Worm (Caenorhabditis elegans) whole organism, late embryonic: ENCODE results near the gene D2096.5.

Source experiments
- ceh-19 ChIP-seq: fragments of 200-800 bp; sonication (Bioruptor generic); optimal IDR thresholded peaks from 2 replicates; lab custom pipeline; 2018; ENCODE audit warnings: mild to moderate bottlenecking, missing genetic modification characterization, missing compliant biosample characterization
- dve-1 ChIP-seq: sonication (generic microtip); optimal IDR thresholded peaks from 2 replicates; lab custom pipeline; 2017; ENCODE audit warnings: antibody characterized with exemption, mild to moderate bottlenecking, missing genetic modification characterization, missing compliant biosample characterization
- gmeb-2 ChIP-seq: sonication (generic microtip); optimal IDR thresholded peaks from 2 replicates; lab custom pipeline; 2016; ENCODE audit warnings: missing genetic modification characterization, inconsistent platforms, missing compliant biosample characterization
- hlh-13 ChIP-seq: fragments of 200-800 bp; sonication (Bioruptor generic); optimal IDR thresholded peaks from 2 replicates; lab custom pipeline; 2018; ENCODE audit warnings: mild to moderate bottlenecking, missing genetic modification characterization, missing compliant biosample characterization
- hlh-15 ChIP-seq: sonication (generic microtip); optimal IDR thresholded peaks from 2 replicates; lab custom pipeline; 2016; ENCODE audit warnings: missing genetic modification characterization, missing compliant biosample characterization
- pha-2 ChIP-seq: sonication (generic microtip); optimal IDR thresholded peaks from 2 replicates; lab custom pipeline; 2017; ENCODE audit warnings: mild to moderate bottlenecking, missing genetic modification characterization, missing compliant biosample characterization
- pha-4 ChIP-seq: fragments of 150-350 bp; optimal IDR thresholded peaks from 2 replicates; lab custom pipeline; 2018; ENCODE audit warnings: missing biosample characterization, missing genetic modification reagents, missing genetic modification characterization
- sdc-2 ChIP-seq: sonication (generic microtip); optimal IDR thresholded peaks from 2 replicates; lab custom pipeline; 2016; ENCODE audit warnings: missing genotype, missing genetic modification characterization, missing compliant biosample characterization
- tbx-2 ChIP-seq: sonication (generic microtip); optimal IDR thresholded peaks from 2 replicates; lab custom pipeline; 2016; ENCODE audit warnings: missing genetic modification characterization, missing compliant biosample characterization

DNA sequence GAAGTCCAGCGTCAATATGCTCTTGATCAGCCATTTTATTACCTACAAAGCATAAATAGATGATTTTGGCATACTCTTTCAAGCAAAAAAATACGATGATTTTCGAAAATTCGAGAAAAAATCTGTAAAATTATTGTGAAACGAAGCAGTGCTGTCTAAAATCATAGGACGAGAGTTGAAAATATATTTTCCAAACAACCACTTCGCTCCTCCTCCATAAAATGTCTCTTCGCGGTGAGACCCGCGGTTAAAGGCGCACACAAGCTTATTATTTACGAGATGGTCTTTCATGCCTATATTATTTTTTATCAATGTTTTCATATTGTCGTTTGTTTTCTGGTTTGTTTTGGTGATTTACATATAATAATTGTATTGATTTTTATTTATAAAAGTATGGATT lies 19.7 kb upstream of the D2096.5 start, which contains the start of gene nap-1:
- TF ChIP-seq gmeb-2 (tag; lab: Kevin White, UChicago) (no peak), ceh-19 (GFP tag; lab: Kevin White, UChicago) (no peak), tbx-2 (tag; lab: Kevin White, UChicago) (no peak), hlh-15 (tag; lab: Kevin White, UChicago) (no peak), sdc-2 (tag; lab: Kevin White, UChicago) (no peak), pha-4 (no peak), dve-1 (tag; lab: Kevin White, UChicago) (no peak), hlh-13 (GFP tag; lab: Kevin White, UChicago) (no peak), pha-2 (tag; lab: Kevin White, UChicago) (no peak)
